Fruit fly (Drosophila melanogaster) whole organism, pupa: ENCODE results near the gene CG13445.

Experiments
- CG10348 ChIP-seq: fragments of 200-800 bp; sonication (Bioruptor generic); IDR thresholded peaks from 2 replicates; pipeline ENCODE4 v1.3.6; 2022; ENCODE audit warnings: missing biosample characterization, missing genetic modification characterization
- CG12605 ChIP-seq: fragments of 200-800 bp; sonication (Bioruptor generic); IDR thresholded peaks from 2 replicates; pipeline ENCODE4 v1.3.6; 2022; ENCODE audit warnings: missing biosample characterization, missing genetic modification characterization
- CG13204 ChIP-seq: fragments of 200-800 bp; sonication (Bioruptor generic); optimal IDR thresholded peaks from 2 replicates; lab custom pipeline; 2018; ENCODE audit warnings: missing biosample characterization, mild to moderate bottlenecking, missing genetic modification characterization, moderate library complexity
- CG14655 ChIP-seq: fragments of 200-800 bp; sonication (Bioruptor generic); optimal IDR thresholded peaks from 3 replicates; lab custom pipeline; 2017; ENCODE audit warnings: mild to moderate bottlenecking, missing biosample characterization, missing genetic modification reagents, missing genetic modification characterization
- CG15710 ChIP-seq: fragments of 200-800 bp; sonication (Bioruptor generic); optimal IDR thresholded peaks from 2 replicates; lab custom pipeline; 2018; ENCODE audit warnings: missing biosample characterization, mild to moderate bottlenecking, missing genetic modification characterization, moderate library complexity
- CG17806 ChIP-seq: fragments of 200-800 bp; sonication (Bioruptor generic); optimal IDR thresholded peaks from 2 replicates; lab custom pipeline; 2018; ENCODE audit warnings: missing biosample characterization, mild to moderate bottlenecking, missing genetic modification characterization, moderate library complexity
- CG32121 ChIP-seq: fragments of 200-800 bp; sonication (Bioruptor generic); IDR thresholded peaks from 2 replicates; pipeline ENCODE4 v1.3.6; 2022; ENCODE audit warnings: missing biosample characterization, missing genetic modification characterization
- CG34367 ChIP-seq: fragments of 200-800 bp; sonication (Bioruptor generic); optimal IDR thresholded peaks from 2 replicates; lab custom pipeline; 2018; ENCODE audit warnings: missing biosample characterization, mild to moderate bottlenecking, missing genetic modification characterization
- CG4496 ChIP-seq: fragments of 200-800 bp; sonication (Bioruptor generic); IDR thresholded peaks from 3 replicates; pipeline ENCODE4 v1.3.6; 2022; ENCODE audit warnings: missing biosample characterization, missing genetic modification characterization
- CG8159 ChIP-seq: fragments of 200-800 bp; sonication (Bioruptor generic); optimal IDR thresholded peaks from 3 replicates; lab custom pipeline; 2018; ENCODE audit warnings: missing biosample characterization, mild to moderate bottlenecking, missing genetic modification characterization, moderate library complexity
- CG8301 ChIP-seq: fragments of 200-800 bp; sonication (Bioruptor generic); optimal IDR thresholded peaks from 2 replicates; lab custom pipeline; 2018; ENCODE audit warnings: missing biosample characterization, mild to moderate bottlenecking, missing genetic modification characterization
- CG9948 ChIP-seq: fragments of 200-800 bp; sonication (Bioruptor generic); optimal IDR thresholded peaks from 2 replicates; lab custom pipeline; 2018; ENCODE audit warnings: missing biosample characterization, mild to moderate bottlenecking, missing genetic modification characterization, moderate library complexity
- D1 ChIP-seq: fragments of 200-800 bp; sonication (Bioruptor generic); optimal IDR thresholded peaks from 2 replicates; lab custom pipeline; 2018; ENCODE audit warnings: missing biosample characterization, mild to moderate bottlenecking, missing genetic modification characterization, moderate library complexity
- EcR ChIP-seq: fragments of 200-800 bp; sonication (Bioruptor generic); optimal IDR thresholded peaks from 3 replicates; lab custom pipeline; 2019; ENCODE audit warnings: missing biosample characterization, missing genetic modification characterization, mild to moderate bottlenecking, moderate library complexity, missing genetic modification reagents
- Ets98B ChIP-seq: fragments of 200-800 bp; sonication (Bioruptor generic); IDR thresholded peaks from 2 replicates; pipeline ENCODE4 v1.3.6; 2022; ENCODE audit warnings: missing biosample characterization, missing genetic modification characterization
- Pif1A ChIP-seq: fragments of 200-800 bp; sonication (Bioruptor generic); optimal IDR thresholded peaks from 3 replicates; lab custom pipeline; 2016; ENCODE audit warnings: missing biosample characterization, missing genetic modification characterization
- Pif1B ChIP-seq: fragments of 200-800 bp; sonication (Bioruptor generic); optimal IDR thresholded peaks from 3 replicates; lab custom pipeline; 2016; ENCODE audit warnings: missing biosample characterization, missing genetic modification characterization
- Snoo ChIP-seq: fragments of 200-800 bp; sonication (Bioruptor generic); optimal IDR thresholded peaks from 3 replicates; lab custom pipeline; 2017; ENCODE audit warnings: missing biosample characterization, mild to moderate bottlenecking, missing genetic modification characterization, inconsistent platforms
- fd96Ca ChIP-seq: fragments of 200-800 bp; sonication (Bioruptor generic); IDR thresholded peaks from 3 replicates; pipeline ENCODE4 v1.3.6; 2022; ENCODE audit warnings: missing biosample characterization, missing genetic modification characterization
- gl ChIP-seq: fragments of 200-800 bp; sonication (Bioruptor generic); optimal IDR thresholded peaks from 2 replicates; lab custom pipeline; 2018; ENCODE audit warnings: missing biosample characterization, mild to moderate bottlenecking, missing genetic modification characterization
- rn ChIP-seq: fragments of 200-800 bp; sonication (Bioruptor generic); IDR thresholded peaks from 2 replicates; pipeline ENCODE4 v1.3.6; 2022; ENCODE audit warnings: missing biosample characterization, missing genetic modification characterization

CG13445 gene

dm6 chr3L:15823780-15824423, 14.6 kb downstream of the CG13445 start:
- TF ChIP-seq CG13204 (GFP tag; lab: Kevin White, UChicago) (no peak), CG8301 (tag; lab: Kevin White, UChicago) (no peak), CG4496 (GFP tag; lab: Robert Waterston, UW) (peak; percentile 59; the same call in 1 of the 3 replicates), Ets98B (GFP tag; lab: Robert Waterston, UW) (no peak), CG12605 (peak; percentile 10; the same call in 1 of the 2 replicates)

DNA sequence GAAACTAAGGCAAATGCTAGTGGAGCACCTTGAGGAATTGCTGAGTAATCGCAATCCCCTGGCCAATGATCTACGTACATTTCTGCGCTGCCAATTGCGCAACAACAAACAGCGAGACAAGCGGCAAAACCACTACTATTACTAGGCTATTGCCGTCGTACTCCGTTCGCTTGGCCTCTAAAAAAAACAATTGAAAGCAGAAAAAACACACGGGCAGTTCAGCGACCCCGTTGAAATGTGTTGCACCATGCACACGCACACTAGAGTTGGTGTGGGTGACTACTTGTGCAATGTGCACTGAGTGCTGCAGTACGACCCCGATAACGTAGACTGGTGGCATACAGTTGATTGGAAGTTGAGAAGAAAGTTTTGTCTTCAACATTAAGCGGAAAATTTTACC, 15.3 kb downstream of the CG13445 start:
- peak; percentile 13 for TF ChIP-seq CG8301 (tag; lab: Kevin White, UChicago)
- TF ChIP-seq D1 (tag; lab: Kevin White, UChicago), result no peak
- peak; percentile 52; the same call in 1 of the 2 replicates for TF ChIP-seq CG12605
- no peak for TF ChIP-seq CG34367
- TF ChIP-seq EcR (GFP tag; lab: Kevin White, UChicago), result peak; percentile 98
- no peak for TF ChIP-seq Pif1A (GFP tag; lab: Kevin White, UChicago)
- TF ChIP-seq CG10348 (GFP tag; lab: Robert Waterston, UW), result no peak
- TF ChIP-seq CG17806 (tag; lab: Kevin White, UChicago), result no peak
- no peak for TF ChIP-seq Snoo (tag; lab: Kevin White, UChicago)
- no peak for TF ChIP-seq CG15710 (tag; lab: Kevin White, UChicago)
- peak; percentile 77 for TF ChIP-seq CG32121 (GFP tag; lab: Robert Waterston, UW)
- TF ChIP-seq CG13204 (GFP tag; lab: Kevin White, UChicago), result no peak
- TF ChIP-seq fd96Ca (GFP tag; lab: Robert Waterston, UW), result peak; percentile 50; the same call in 2 of the 3 replicates
- peak; percentile 85 for TF ChIP-seq CG4496 (GFP tag; lab: Robert Waterston, UW)
- no peak for TF ChIP-seq CG8159 (tag; lab: Kevin White, UChicago)
- TF ChIP-seq CG9948 (tag; lab: Kevin White, UChicago), result no peak
- no peak for TF ChIP-seq gl
- TF ChIP-seq rn (GFP tag; lab: Robert Waterston, UW), result no peak
- no peak for TF ChIP-seq Pif1B
- peak; percentile 35 for TF ChIP-seq CG14655
- peak; percentile 70 for TF ChIP-seq Ets98B (GFP tag; lab: Robert Waterston, UW)

DNA sequence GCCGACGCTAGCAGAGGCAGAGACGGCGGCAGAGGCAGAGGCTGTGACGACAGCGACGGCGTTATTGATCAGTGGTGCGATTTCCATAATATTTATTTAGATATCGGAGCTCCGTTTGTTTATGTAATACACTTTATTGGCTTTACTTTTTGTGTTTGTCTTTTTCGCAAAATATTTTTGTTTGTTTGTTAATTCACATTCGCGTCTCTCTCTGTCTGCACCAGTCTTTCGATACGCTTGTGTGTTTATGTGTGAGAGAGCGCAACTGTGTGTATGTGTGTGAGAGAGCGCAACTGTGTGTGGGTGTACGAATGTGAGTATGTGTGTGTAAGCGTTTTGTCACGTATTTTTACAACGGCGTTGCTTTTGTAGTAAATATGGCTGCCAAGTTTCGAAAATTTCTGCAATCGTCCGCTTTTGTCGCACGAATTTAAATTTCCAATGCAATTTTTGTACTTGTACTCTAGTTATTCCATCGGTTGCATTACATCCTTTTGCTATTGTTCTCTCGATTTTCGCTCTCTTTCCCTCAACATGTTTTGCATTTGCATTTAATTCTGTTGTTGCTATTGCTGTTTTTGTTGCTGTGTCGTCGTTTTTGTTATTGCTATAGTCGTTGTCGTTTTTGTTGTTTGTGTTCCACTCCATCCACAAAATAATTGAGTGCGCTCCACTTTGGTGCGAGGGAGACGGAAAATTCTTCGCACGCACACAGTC, 16.4 kb downstream of the CG13445 start:
- TF ChIP-seq Pif1B, result peak; percentile 38
- TF ChIP-seq CG14655, result peak; percentile 14
- TF ChIP-seq rn (GFP tag; lab: Robert Waterston, UW), result no peak
- TF ChIP-seq CG13204 (GFP tag; lab: Kevin White, UChicago), result no peak
- no peak for TF ChIP-seq CG10348 (GFP tag; lab: Robert Waterston, UW)
- TF ChIP-seq CG34367, result no peak
- peak; percentile 62 for TF ChIP-seq Pif1A (GFP tag; lab: Kevin White, UChicago)
- TF ChIP-seq Ets98B (GFP tag; lab: Robert Waterston, UW), result peak; percentile 77
- TF ChIP-seq CG32121 (GFP tag; lab: Robert Waterston, UW), result peak; percentile 78
- peak; percentile 45 for TF ChIP-seq Snoo (tag; lab: Kevin White, UChicago)
- TF ChIP-seq CG4496 (GFP tag; lab: Robert Waterston, UW), result peak; percentile 62; the same call in 2 of the 3 replicates
- peak; percentile 17; the same call in 1 of the 3 replicates for TF ChIP-seq fd96Ca (GFP tag; lab: Robert Waterston, UW)
- TF ChIP-seq CG8159 (tag; lab: Kevin White, UChicago), result peak; percentile 12
- TF ChIP-seq EcR (GFP tag; lab: Kevin White, UChicago), result peak; percentile 55
- TF ChIP-seq gl, result no peak
- no peak for TF ChIP-seq CG9948 (tag; lab: Kevin White, UChicago)
- TF ChIP-seq D1 (tag; lab: Kevin White, UChicago), result no peak
- TF ChIP-seq CG15710 (tag; lab: Kevin White, UChicago), result no peak
- peak; percentile 74 for TF ChIP-seq CG12605

dm6 chr3L:15826347-15826984, 17.2 kb downstream of the CG13445 start, which contains the start of the genes DCP2 and dbo:
Gene DCP2, minus strand, starts transcription at chr3L:15826423.
Gene dbo, plus strand, starts transcription at chr3L:15826888.
- no peak for TF ChIP-seq CG8159 (tag; lab: Kevin White, UChicago)
- TF ChIP-seq CG32121 (GFP tag; lab: Robert Waterston, UW), result peak; percentile 65
- TF ChIP-seq D1 (tag; lab: Kevin White, UChicago), result no peak
- no peak for TF ChIP-seq gl
- TF ChIP-seq fd96Ca (GFP tag; lab: Robert Waterston, UW), result no peak
- TF ChIP-seq Snoo (tag; lab: Kevin White, UChicago), result peak; percentile 40
- peak; percentile 80 for TF ChIP-seq CG4496 (GFP tag; lab: Robert Waterston, UW)
- TF ChIP-seq CG13204 (GFP tag; lab: Kevin White, UChicago), result no peak
- peak; percentile 42; the same call in 1 of the 2 replicates for TF ChIP-seq rn (GFP tag; lab: Robert Waterston, UW)
- TF ChIP-seq EcR (GFP tag; lab: Kevin White, UChicago), result no peak
- TF ChIP-seq CG15710 (tag; lab: Kevin White, UChicago), result peak; percentile 56
- peak; percentile 49 for TF ChIP-seq CG9948 (tag; lab: Kevin White, UChicago)
- no peak for TF ChIP-seq CG10348 (GFP tag; lab: Robert Waterston, UW)
- TF ChIP-seq CG14655, result peak; percentile 62
- TF ChIP-seq Ets98B (GFP tag; lab: Robert Waterston, UW), result peak; percentile 69
- TF ChIP-seq Pif1B, result no peak
- peak; percentile 22 for TF ChIP-seq CG17806 (tag; lab: Kevin White, UChicago)
- TF ChIP-seq CG8301 (tag; lab: Kevin White, UChicago), result peak; percentile 49
- peak; percentile 63 for TF ChIP-seq CG12605
- TF ChIP-seq CG34367, result no peak
- peak; percentile 21 for TF ChIP-seq Pif1A (GFP tag; lab: Kevin White, UChicago)
